Worm (Caenorhabditis elegans) whole organism, L3 larva: ENCODE results near the gene C05C9.3.
A peak's percentile ranks its signal among the peaks of the same experiment; 100 is the strongest.

Source experiments
- R02D3.7 ChIP-seq: fragments of 150-350 bp; optimal IDR thresholded peaks from 2 replicates; lab custom pipeline; 2014; ENCODE audit warnings: missing biosample characterization, missing genetic modification characterization
- ZK546.5 ChIP-seq: sonication (generic microtip); optimal IDR thresholded peaks from 2 replicates; lab custom pipeline; 2017; ENCODE audit warnings: missing biosample characterization, missing genetic modification characterization
- aly-2 ChIP-seq: fragments of 150-350 bp; optimal IDR thresholded peaks from 2 replicates; lab custom pipeline; 2014; ENCODE audit warnings: missing biosample characterization, missing genetic modification characterization
- ama-1 ChIP-seq: fragments of 150-350 bp; optimal IDR thresholded peaks from 2 replicates; lab custom pipeline; 2018
- ceh-16 ChIP-seq: sonication (generic microtip); optimal IDR thresholded peaks from 2 replicates; lab custom pipeline; 2017; ENCODE audit warnings: missing biosample characterization, missing genetic modification characterization
- ceh-28 ChIP-seq: fragments of 150-350 bp; optimal IDR thresholded peaks from 2 replicates; lab custom pipeline; 2014; ENCODE audit warnings: missing biosample characterization, missing genetic modification reagents, missing genetic modification characterization
- ceh-82 ChIP-seq: fragments of 150-350 bp; optimal IDR thresholded peaks from 2 replicates; lab custom pipeline; 2014; ENCODE audit warnings: missing biosample characterization, missing genetic modification characterization
- ceh-9 ChIP-seq: sonication (generic microtip); optimal IDR thresholded peaks from 2 replicates; lab custom pipeline; 2018; ENCODE audit warnings: missing biosample characterization, missing genetic modification characterization
- daf-12 ChIP-seq: fragments of 150-350 bp; optimal IDR thresholded peaks from 2 replicates; lab custom pipeline; 2014; ENCODE audit warnings: missing biosample characterization, missing genetic modification reagents, missing genetic modification characterization
- egl-27 ChIP-seq: sonication (generic microtip); optimal IDR thresholded peaks from 4 replicates; lab custom pipeline; 2017; ENCODE audit warnings: missing biosample characterization, missing genetic modification reagents, missing genetic modification characterization
- egl-5 ChIP-seq: fragments of 150-350 bp; optimal IDR thresholded peaks from 2 replicates; lab custom pipeline; 2017; ENCODE audit warnings: missing biosample characterization, missing genetic modification reagents, missing genetic modification characterization, inconsistent platforms
- elt-1 ChIP-seq: fragments of 150-350 bp; optimal IDR thresholded peaks from 2 replicates; lab custom pipeline; 2014; ENCODE audit warnings: missing biosample characterization, missing genetic modification characterization
- elt-2 ChIP-seq: sonication (generic microtip); optimal IDR thresholded peaks from 2 replicates; lab custom pipeline; 2016; ENCODE audit warnings: missing genetic modification reagents, mild to moderate bottlenecking, missing genetic modification characterization, missing compliant biosample characterization
- elt-3 ChIP-seq, 3 experiments: fragments of 150-350 bp in 1 of 3; sonication (generic microtip) in 2 of 3; optimal IDR thresholded peaks; 2 replicates in 2 of 3; 4 replicates in 1 of 3; lab custom pipeline; 2014 to 2017; ENCODE audit warnings: missing biosample characterization in 3 of 3, missing genetic modification characterization in 3 of 3
- eor-1 ChIP-seq, 2 experiments: fragments of 150-350 bp; optimal IDR thresholded peaks; 2 replicates each; lab custom pipeline; 2014 to 2018; ENCODE audit warnings: missing biosample characterization in 2 of 2, missing genetic modification characterization in 2 of 2
- fkh-10 ChIP-seq: sonication (generic microtip); optimal IDR thresholded peaks from 2 replicates; lab custom pipeline; 2017; ENCODE audit warnings: missing biosample characterization, missing genetic modification reagents, missing genetic modification characterization
- fkh-2 ChIP-seq: fragments of 150-350 bp; optimal IDR thresholded peaks from 2 replicates; lab custom pipeline; 2014; ENCODE audit warnings: missing biosample characterization, missing genetic modification reagents, missing genetic modification characterization
- fos-1 ChIP-seq: fragments of 150-350 bp; optimal IDR thresholded peaks from 2 replicates; lab custom pipeline; 2014; ENCODE audit warnings: missing biosample characterization, missing genetic modification characterization
- hmg-11 ChIP-seq: sonication (generic microtip); optimal IDR thresholded peaks from 2 replicates; lab custom pipeline; 2016; ENCODE audit warnings: missing genetic modification characterization, missing compliant biosample characterization
- jun-1 ChIP-seq: fragments of 150-350 bp; optimal IDR thresholded peaks from 2 replicates; lab custom pipeline; 2014; ENCODE audit warnings: missing biosample characterization, missing genetic modification reagents, missing genetic modification characterization
- lin-15B ChIP-seq: fragments of 150-350 bp; optimal IDR thresholded peaks from 2 replicates; lab custom pipeline; 2014; ENCODE audit warnings: missing biosample characterization, missing genetic modification characterization
- lin-39 ChIP-seq: fragments of 150-350 bp; optimal IDR thresholded peaks from 2 replicates; lab custom pipeline; 2018; ENCODE audit warnings: missing biosample characterization, missing genetic modification reagents, missing genetic modification characterization
- lsy-12 ChIP-seq: sonication (generic microtip); optimal IDR thresholded peaks from 2 replicates; lab custom pipeline; 2016; ENCODE audit warnings: mild to moderate bottlenecking, missing genetic modification characterization, missing compliant biosample characterization
- mdl-1 ChIP-seq: fragments of 150-350 bp; optimal IDR thresholded peaks from 2 replicates; lab custom pipeline; 2014; ENCODE audit warnings: missing biosample characterization, missing genetic modification characterization
- mml-1 ChIP-seq: fragments of 150-350 bp; sonication (generic microtip); optimal IDR thresholded peaks from 3 replicates; lab custom pipeline; 2014; ENCODE audit warnings: missing biosample characterization, missing genetic modification characterization
- nfya-1 ChIP-seq: sonication (generic microtip); optimal IDR thresholded peaks from 2 replicates; lab custom pipeline; 2017; ENCODE audit warnings: missing genetic modification characterization, mild to moderate bottlenecking, missing compliant biosample characterization, antibody characterized with exemption, moderate library complexity; ENCODE audit not compliant: insufficient read depth
- nhr-11 ChIP-seq: fragments of 150-350 bp; optimal IDR thresholded peaks from 2 replicates; lab custom pipeline; 2014; ENCODE audit warnings: missing biosample characterization, missing genetic modification characterization
- nhr-12 ChIP-seq: fragments of 150-350 bp; optimal IDR thresholded peaks from 2 replicates; lab custom pipeline; 2014; ENCODE audit warnings: missing biosample characterization, missing genetic modification characterization
- nhr-23 ChIP-seq: fragments of 150-350 bp; optimal IDR thresholded peaks from 2 replicates; lab custom pipeline; 2014; ENCODE audit warnings: missing biosample characterization, missing genetic modification reagents, missing genetic modification characterization
- nhr-237 ChIP-seq: fragments of 150-350 bp; optimal IDR thresholded peaks from 2 replicates; lab custom pipeline; 2014; ENCODE audit warnings: missing biosample characterization, missing genetic modification characterization
- nhr-25 ChIP-seq: sonication (generic microtip); optimal IDR thresholded peaks from 2 replicates; lab custom pipeline; 2017; ENCODE audit warnings: missing biosample characterization, missing genetic modification characterization
- nhr-28 ChIP-seq: fragments of 150-350 bp; optimal IDR thresholded peaks from 2 replicates; lab custom pipeline; 2014; ENCODE audit warnings: missing biosample characterization, missing genetic modification characterization
- nhr-43 ChIP-seq: sonication (generic microtip); optimal IDR thresholded peaks from 2 replicates; lab custom pipeline; 2016; ENCODE audit warnings: mild to moderate bottlenecking, missing genetic modification characterization, missing compliant biosample characterization; ENCODE audit not compliant: poor library complexity, severe bottlenecking
- nhr-67 ChIP-seq: fragments of 150-350 bp; optimal IDR thresholded peaks from 2 replicates; lab custom pipeline; 2014; ENCODE audit warnings: missing biosample characterization, missing genetic modification characterization
- nhr-76 ChIP-seq: fragments of 150-350 bp; sonication (generic microtip); optimal IDR thresholded peaks from 5 replicates; lab custom pipeline; 2014; ENCODE audit warnings: missing biosample characterization, missing genetic modification characterization
- nhr-77 ChIP-seq: fragments of 150-350 bp; optimal IDR thresholded peaks from 2 replicates; lab custom pipeline; 2014; ENCODE audit warnings: missing biosample characterization, missing genetic modification characterization
- pha-4 ChIP-seq: fragments of 150-350 bp; optimal IDR thresholded peaks from 2 replicates; lab custom pipeline; 2014; ENCODE audit warnings: missing biosample characterization, missing genetic modification reagents, missing genetic modification characterization
- pqm-1 ChIP-seq: fragments of 150-350 bp; optimal IDR thresholded peaks from 2 replicates; lab custom pipeline; 2017; ENCODE audit warnings: missing biosample characterization, missing genetic modification characterization, inconsistent platforms
- sea-2 ChIP-seq: fragments of 150-350 bp; sonication (generic microtip); optimal IDR thresholded peaks from 4 replicates; lab custom pipeline; 2014; ENCODE audit warnings: missing biosample characterization, missing genetic modification reagents, missing genetic modification characterization
- skn-1 ChIP-seq: fragments of 150-350 bp; optimal IDR thresholded peaks from 2 replicates; lab custom pipeline; 2014; ENCODE audit warnings: missing biosample characterization, missing genetic modification characterization
- snpc-4 ChIP-seq: fragments of 150-350 bp; optimal IDR thresholded peaks from 2 replicates; lab custom pipeline; 2014; ENCODE audit warnings: missing biosample characterization, missing genetic modification characterization
- tbx-2 ChIP-seq: sonication (generic microtip); optimal IDR thresholded peaks from 2 replicates; lab custom pipeline; 2016; ENCODE audit warnings: mild to moderate bottlenecking, missing genetic modification characterization, missing compliant biosample characterization
- unc-39 ChIP-seq: sonication (generic microtip); optimal IDR thresholded peaks from 4 replicates; lab custom pipeline; 2017; ENCODE audit warnings: missing biosample characterization, missing genetic modification characterization
- unc-62 ChIP-seq: fragments of 150-350 bp; sonication (generic microtip); optimal IDR thresholded peaks from 4 replicates; lab custom pipeline; 2014; ENCODE audit warnings: missing biosample characterization, missing genetic modification reagents, missing genetic modification characterization
- zag-1 ChIP-seq: fragments of 150-350 bp; optimal IDR thresholded peaks from 2 replicates; lab custom pipeline; 2014; ENCODE audit warnings: missing biosample characterization, missing genetic modification characterization
- ztf-11 ChIP-seq: fragments of 150-350 bp; optimal IDR thresholded peaks from 2 replicates; lab custom pipeline; 2014; ENCODE audit warnings: missing biosample characterization, missing genetic modification characterization
- ztf-4 ChIP-seq: fragments of 150-350 bp; optimal IDR thresholded peaks from 2 replicates; lab custom pipeline; 2014; ENCODE audit warnings: missing biosample characterization, missing genetic modification characterization

The C05C9.3 gene

DNA sequence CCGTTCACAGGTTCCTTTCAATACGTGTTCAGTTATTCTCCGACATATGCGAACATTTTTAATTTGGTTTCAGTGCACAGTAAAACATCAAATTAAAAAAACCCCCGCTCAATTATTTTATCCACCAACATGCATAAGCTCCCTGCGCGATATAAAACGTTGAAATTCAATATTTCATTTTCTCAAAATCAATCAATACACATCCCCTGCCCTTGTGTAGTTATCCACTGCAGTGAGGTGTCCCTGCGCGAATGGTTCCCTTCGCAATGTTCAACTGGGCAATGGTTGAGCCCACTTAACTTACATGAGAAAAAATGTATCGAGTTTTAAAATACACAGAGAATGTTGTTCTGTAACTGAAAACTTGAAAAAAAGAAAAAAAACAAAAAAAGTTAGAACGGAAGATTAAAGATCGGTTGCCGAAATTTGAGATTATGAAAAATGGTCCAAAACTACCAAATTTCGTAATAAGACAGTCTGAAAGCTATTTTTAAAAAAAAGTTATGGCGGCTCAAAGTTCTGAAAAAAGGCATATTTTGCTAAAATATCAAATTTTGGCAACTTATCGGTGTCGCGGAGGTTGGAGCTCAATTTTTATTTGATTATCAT is 58.5 kb downstream of the C05C9.3 start:
- TF ChIP-seq snpc-4 (tag; lab: Kevin White, UChicago) (peak; percentile 95), ceh-82 (tag; lab: Kevin White, UChicago) (peak; percentile 100), unc-39 (tag; lab: Kevin White, UChicago) (peak; percentile 75), nfya-1 (tag; lab: Kevin White, UChicago) (peak; percentile 98), skn-1 (tag; lab: Kevin White, UChicago) (peak; percentile 98), elt-1 (tag; lab: Kevin White, UChicago) (peak; percentile 75), lin-39 (peak; percentile 99), ZK546.5 (tag; lab: Kevin White, UChicago) (peak; percentile 77), nhr-12 (tag; lab: Kevin White, UChicago) (peak; percentile 58), lin-15B (peak; percentile 56), ama-1 (no peak), zag-1 (peak; percentile 99), jun-1 (tag; lab: Kevin White, UChicago) (peak; percentile 100), ceh-28 (tag; lab: Kevin White, UChicago) (peak; percentile 100), elt-3 (tag; optimal IDR thresholded peaks at IDR 0.05; lab: Kevin White, UChicago) (peak; percentile 98 to 100 (median 100)), ceh-16 (tag; lab: Kevin White, UChicago) (peak; percentile 88), mdl-1 (peak; percentile 91), unc-62 (peak; percentile 99), sea-2 (GFP tag; lab: Kevin White, UChicago) (peak; percentile 32), nhr-43 (tag; lab: Kevin White, UChicago) (peak; percentile 99), nhr-237 (tag; lab: Kevin White, UChicago) (peak; percentile 100), ztf-11 (peak; percentile 79), egl-27 (tag; lab: Kevin White, UChicago) (peak; percentile 98), fkh-10 (peak; percentile 98), mml-1 (no peak), pha-4 (tag; lab: Kevin White, UChicago) (peak; percentile 99), nhr-11 (tag; lab: Kevin White, UChicago) (peak; percentile 99), elt-2 (tag; lab: Kevin White, UChicago) (peak; percentile 90), nhr-25 (tag; lab: Kevin White, UChicago) (peak; percentile 99), eor-1 (tag; optimal IDR thresholded peaks at IDR 0.05; lab: Kevin White, UChicago) (peak in 1 of 2 experiments; percentile 87), nhr-77 (tag; lab: Kevin White, UChicago) (peak; percentile 100), aly-2 (peak; percentile 99), lsy-12 (tag; lab: Kevin White, UChicago) (peak; percentile 99), egl-5 (tag; lab: Kevin White, UChicago) (peak; percentile 100), nhr-67 (tag; lab: Kevin White, UChicago) (peak; percentile 77), fkh-2 (tag; lab: Kevin White, UChicago) (peak; percentile 99), nhr-23 (tag; lab: Kevin White, UChicago) (peak; percentile 100), daf-12 (tag; lab: Kevin White, UChicago) (peak; percentile 100), ceh-9 (tag; lab: Kevin White, UChicago) (peak; percentile 97), R02D3.7 (tag; lab: Kevin White, UChicago) (peak; percentile 97), fos-1 (peak; percentile 98), hmg-11 (tag; lab: Kevin White, UChicago) (peak; percentile 99), tbx-2 (peak; percentile 99), nhr-76 (tag; lab: Kevin White, UChicago) (peak; percentile 93), nhr-28 (tag; lab: Kevin White, UChicago) (peak; percentile 99), ztf-4 (tag; lab: Kevin White, UChicago) (peak; percentile 94), pqm-1 (peak; percentile 92)
